Worm (Caenorhabditis elegans) whole organism, L3 larva: ENCODE measurements around the gene Y17G9B.4.

ENCODE experiments used
- R02D3.7 ChIP-seq: fragments of 150-350 bp; optimal IDR thresholded peaks from 2 replicates; lab custom pipeline; 2014; ENCODE audit warnings: missing biosample characterization, missing genetic modification characterization
- ZK546.5 ChIP-seq: sonication (generic microtip); optimal IDR thresholded peaks from 2 replicates; lab custom pipeline; 2017; ENCODE audit warnings: missing biosample characterization, missing genetic modification characterization
- ama-1 ChIP-seq: fragments of 150-350 bp; optimal IDR thresholded peaks from 2 replicates; lab custom pipeline; 2018
- ceh-16 ChIP-seq: sonication (generic microtip); optimal IDR thresholded peaks from 2 replicates; lab custom pipeline; 2017; ENCODE audit warnings: missing biosample characterization, missing genetic modification characterization
- ceh-28 ChIP-seq: fragments of 150-350 bp; optimal IDR thresholded peaks from 2 replicates; lab custom pipeline; 2014; ENCODE audit warnings: missing biosample characterization, missing genetic modification reagents, missing genetic modification characterization
- ceh-82 ChIP-seq: fragments of 150-350 bp; optimal IDR thresholded peaks from 2 replicates; lab custom pipeline; 2014; ENCODE audit warnings: missing biosample characterization, missing genetic modification characterization
- ceh-9 ChIP-seq: sonication (generic microtip); optimal IDR thresholded peaks from 2 replicates; lab custom pipeline; 2018; ENCODE audit warnings: missing biosample characterization, missing genetic modification characterization
- daf-12 ChIP-seq: fragments of 150-350 bp; optimal IDR thresholded peaks from 2 replicates; lab custom pipeline; 2014; ENCODE audit warnings: missing biosample characterization, missing genetic modification reagents, missing genetic modification characterization
- egl-5 ChIP-seq: fragments of 150-350 bp; optimal IDR thresholded peaks from 2 replicates; lab custom pipeline; 2017; ENCODE audit warnings: missing biosample characterization, missing genetic modification reagents, missing genetic modification characterization, inconsistent platforms
- elt-1 ChIP-seq: fragments of 150-350 bp; optimal IDR thresholded peaks from 2 replicates; lab custom pipeline; 2014; ENCODE audit warnings: missing biosample characterization, missing genetic modification characterization
- elt-2 ChIP-seq: sonication (generic microtip); optimal IDR thresholded peaks from 2 replicates; lab custom pipeline; 2016; ENCODE audit warnings: missing genetic modification reagents, mild to moderate bottlenecking, missing genetic modification characterization, missing compliant biosample characterization
- elt-3 ChIP-seq, 3 experiments: fragments of 150-350 bp in 1 of 3; sonication (generic microtip) in 2 of 3; optimal IDR thresholded peaks; 2 replicates in 2 of 3; 4 replicates in 1 of 3; lab custom pipeline; 2014 to 2017; ENCODE audit warnings: missing biosample characterization in 3 of 3, missing genetic modification characterization in 3 of 3
- fkh-10 ChIP-seq: sonication (generic microtip); optimal IDR thresholded peaks from 2 replicates; lab custom pipeline; 2017; ENCODE audit warnings: missing biosample characterization, missing genetic modification reagents, missing genetic modification characterization
- fkh-2 ChIP-seq: fragments of 150-350 bp; optimal IDR thresholded peaks from 2 replicates; lab custom pipeline; 2014; ENCODE audit warnings: missing biosample characterization, missing genetic modification reagents, missing genetic modification characterization
- fos-1 ChIP-seq: fragments of 150-350 bp; optimal IDR thresholded peaks from 2 replicates; lab custom pipeline; 2014; ENCODE audit warnings: missing biosample characterization, missing genetic modification characterization
- hmg-11 ChIP-seq: sonication (generic microtip); optimal IDR thresholded peaks from 2 replicates; lab custom pipeline; 2016; ENCODE audit warnings: missing genetic modification characterization, missing compliant biosample characterization
- jun-1 ChIP-seq: fragments of 150-350 bp; optimal IDR thresholded peaks from 2 replicates; lab custom pipeline; 2014; ENCODE audit warnings: missing biosample characterization, missing genetic modification reagents, missing genetic modification characterization
- lin-15B ChIP-seq: fragments of 150-350 bp; optimal IDR thresholded peaks from 2 replicates; lab custom pipeline; 2014; ENCODE audit warnings: missing biosample characterization, missing genetic modification characterization
- lin-39 ChIP-seq: fragments of 150-350 bp; optimal IDR thresholded peaks from 2 replicates; lab custom pipeline; 2018; ENCODE audit warnings: missing biosample characterization, missing genetic modification reagents, missing genetic modification characterization
- mdl-1 ChIP-seq: fragments of 150-350 bp; optimal IDR thresholded peaks from 2 replicates; lab custom pipeline; 2014; ENCODE audit warnings: missing biosample characterization, missing genetic modification characterization
- mml-1 ChIP-seq: fragments of 150-350 bp; sonication (generic microtip); optimal IDR thresholded peaks from 3 replicates; lab custom pipeline; 2014; ENCODE audit warnings: missing biosample characterization, missing genetic modification characterization
- nfya-1 ChIP-seq: sonication (generic microtip); optimal IDR thresholded peaks from 2 replicates; lab custom pipeline; 2017; ENCODE audit warnings: missing genetic modification characterization, mild to moderate bottlenecking, missing compliant biosample characterization, antibody characterized with exemption, moderate library complexity; ENCODE audit not compliant: insufficient read depth
- nhr-11 ChIP-seq: fragments of 150-350 bp; optimal IDR thresholded peaks from 2 replicates; lab custom pipeline; 2014; ENCODE audit warnings: missing biosample characterization, missing genetic modification characterization
- nhr-12 ChIP-seq: fragments of 150-350 bp; optimal IDR thresholded peaks from 2 replicates; lab custom pipeline; 2014; ENCODE audit warnings: missing biosample characterization, missing genetic modification characterization
- nhr-23 ChIP-seq: fragments of 150-350 bp; optimal IDR thresholded peaks from 2 replicates; lab custom pipeline; 2014; ENCODE audit warnings: missing biosample characterization, missing genetic modification reagents, missing genetic modification characterization
- nhr-237 ChIP-seq: fragments of 150-350 bp; optimal IDR thresholded peaks from 2 replicates; lab custom pipeline; 2014; ENCODE audit warnings: missing biosample characterization, missing genetic modification characterization
- nhr-25 ChIP-seq: sonication (generic microtip); optimal IDR thresholded peaks from 2 replicates; lab custom pipeline; 2017; ENCODE audit warnings: missing biosample characterization, missing genetic modification characterization
- nhr-28 ChIP-seq: fragments of 150-350 bp; optimal IDR thresholded peaks from 2 replicates; lab custom pipeline; 2014; ENCODE audit warnings: missing biosample characterization, missing genetic modification characterization
- nhr-43 ChIP-seq: sonication (generic microtip); optimal IDR thresholded peaks from 2 replicates; lab custom pipeline; 2016; ENCODE audit warnings: mild to moderate bottlenecking, missing genetic modification characterization, missing compliant biosample characterization; ENCODE audit not compliant: poor library complexity, severe bottlenecking
- nhr-67 ChIP-seq: fragments of 150-350 bp; optimal IDR thresholded peaks from 2 replicates; lab custom pipeline; 2014; ENCODE audit warnings: missing biosample characterization, missing genetic modification characterization
- nhr-76 ChIP-seq: fragments of 150-350 bp; sonication (generic microtip); optimal IDR thresholded peaks from 5 replicates; lab custom pipeline; 2014; ENCODE audit warnings: missing biosample characterization, missing genetic modification characterization
- pha-4 ChIP-seq: fragments of 150-350 bp; optimal IDR thresholded peaks from 2 replicates; lab custom pipeline; 2014; ENCODE audit warnings: missing biosample characterization, missing genetic modification reagents, missing genetic modification characterization
- pqm-1 ChIP-seq: fragments of 150-350 bp; optimal IDR thresholded peaks from 2 replicates; lab custom pipeline; 2017; ENCODE audit warnings: missing biosample characterization, missing genetic modification characterization, inconsistent platforms
- sea-2 ChIP-seq: fragments of 150-350 bp; sonication (generic microtip); optimal IDR thresholded peaks from 4 replicates; lab custom pipeline; 2014; ENCODE audit warnings: missing biosample characterization, missing genetic modification reagents, missing genetic modification characterization
- skn-1 ChIP-seq: fragments of 150-350 bp; optimal IDR thresholded peaks from 2 replicates; lab custom pipeline; 2014; ENCODE audit warnings: missing biosample characterization, missing genetic modification characterization
- snpc-4 ChIP-seq: fragments of 150-350 bp; optimal IDR thresholded peaks from 2 replicates; lab custom pipeline; 2014; ENCODE audit warnings: missing biosample characterization, missing genetic modification characterization
- tbx-2 ChIP-seq: sonication (generic microtip); optimal IDR thresholded peaks from 2 replicates; lab custom pipeline; 2016; ENCODE audit warnings: mild to moderate bottlenecking, missing genetic modification characterization, missing compliant biosample characterization
- unc-39 ChIP-seq: sonication (generic microtip); optimal IDR thresholded peaks from 4 replicates; lab custom pipeline; 2017; ENCODE audit warnings: missing biosample characterization, missing genetic modification characterization
- unc-62 ChIP-seq: fragments of 150-350 bp; sonication (generic microtip); optimal IDR thresholded peaks from 4 replicates; lab custom pipeline; 2014; ENCODE audit warnings: missing biosample characterization, missing genetic modification reagents, missing genetic modification characterization
- zag-1 ChIP-seq: fragments of 150-350 bp; optimal IDR thresholded peaks from 2 replicates; lab custom pipeline; 2014; ENCODE audit warnings: missing biosample characterization, missing genetic modification characterization
- ztf-11 ChIP-seq: fragments of 150-350 bp; optimal IDR thresholded peaks from 2 replicates; lab custom pipeline; 2014; ENCODE audit warnings: missing biosample characterization, missing genetic modification characterization
- ztf-4 ChIP-seq: fragments of 150-350 bp; optimal IDR thresholded peaks from 2 replicates; lab custom pipeline; 2014; ENCODE audit warnings: missing biosample characterization, missing genetic modification characterization

The Y17G9B.4 gene

DNA sequence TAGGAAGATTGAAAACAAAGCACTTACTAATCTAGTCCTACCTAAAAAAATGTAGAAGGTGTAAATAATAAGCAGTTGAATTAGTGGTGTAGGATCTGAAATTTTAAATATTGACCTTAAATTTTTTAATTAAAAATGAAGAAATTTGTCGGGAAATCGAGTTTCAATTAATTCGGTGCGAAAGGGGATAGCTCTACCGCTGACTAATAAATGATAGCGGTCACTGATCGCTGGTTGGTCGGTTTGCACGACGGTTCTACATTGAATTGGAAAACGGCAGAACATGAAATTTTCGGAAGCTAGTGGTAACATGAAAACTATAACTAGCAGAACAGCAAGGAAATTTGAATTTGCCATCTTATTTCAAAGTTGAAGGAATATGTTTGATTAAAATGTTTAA, 28.2 kb downstream of the Y17G9B.4 start, which contains the start of gene set-15:
Gene set-15, minus strand, starts transcription at position 101 of the 400 bp plus-strand sequence.
- no peak for TF ChIP-seq ztf-4 (tag; lab: Kevin White, UChicago)

DNA sequence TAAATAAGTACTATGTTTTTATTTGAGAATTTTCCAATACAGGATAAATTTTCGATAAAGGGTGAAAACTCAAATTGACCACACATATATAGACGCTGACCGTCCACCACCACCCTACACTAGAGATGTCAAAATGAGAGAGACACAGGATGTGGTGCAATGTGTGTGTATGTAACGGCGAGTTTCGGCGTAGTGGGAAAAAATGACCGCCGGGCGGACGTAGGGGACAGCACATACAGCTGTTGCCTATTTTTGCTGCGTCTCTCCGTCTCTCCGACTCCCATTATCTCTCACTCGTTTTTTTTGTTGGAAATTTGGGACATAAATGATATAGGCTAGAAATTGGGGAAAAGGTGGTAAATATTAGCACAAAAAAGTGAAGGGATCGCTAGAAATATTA, 29.2 kb downstream of the Y17G9B.4 start:
- no peak for TF ChIP-seq ZK546.5 (tag; lab: Kevin White, UChicago)
- TF ChIP-seq nfya-1 (tag; lab: Kevin White, UChicago): peak; percentile 28
- TF ChIP-seq hmg-11 (tag; lab: Kevin White, UChicago): peak; percentile 76

DNA sequence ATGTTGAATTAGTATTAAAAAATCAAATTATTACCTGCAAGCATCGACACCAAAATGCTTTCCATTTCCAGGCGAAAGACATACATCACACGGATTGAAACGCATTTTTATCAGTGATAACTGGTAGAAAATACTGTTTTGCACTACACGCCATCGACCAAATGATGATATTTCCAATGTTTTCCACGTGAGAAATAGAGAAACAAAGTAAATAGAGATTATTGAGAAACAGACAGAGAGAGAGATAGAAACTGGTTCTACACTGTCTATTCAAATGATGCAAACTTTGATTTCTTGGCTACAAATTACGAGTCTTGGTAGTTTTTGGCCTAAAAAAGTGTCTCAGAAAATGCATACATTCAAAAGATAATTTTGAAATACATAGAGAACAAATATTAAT, 36.4 kb downstream of the Y17G9B.4 start, which contains the start of gene nhr-104:
Gene nhr-104, minus strand, starts transcription at position 361 of the 400 bp plus-strand sequence.
- TF ChIP-seq nfya-1 (tag; lab: Kevin White, UChicago) (peak; percentile 16), nhr-28 (tag; lab: Kevin White, UChicago) (no peak), jun-1 (tag; lab: Kevin White, UChicago) (peak; percentile 39), nhr-25 (tag; lab: Kevin White, UChicago) (peak; percentile 59), zag-1 (no peak), nhr-23 (tag; lab: Kevin White, UChicago) (peak; percentile 69), ceh-28 (tag; lab: Kevin White, UChicago) (peak; percentile 66), nhr-12 (tag; lab: Kevin White, UChicago) (no peak), daf-12 (tag; lab: Kevin White, UChicago) (no peak), nhr-76 (tag; lab: Kevin White, UChicago) (no peak), fkh-2 (tag; lab: Kevin White, UChicago) (no peak), lin-39 (tag; lab: Kevin White, UChicago) (no peak), pha-4 (tag; lab: Kevin White, UChicago) (peak; percentile 94), nhr-43 (tag; lab: Kevin White, UChicago) (peak; percentile 36), skn-1 (peak; percentile 94), nhr-67 (no peak), nhr-237 (tag; lab: Kevin White, UChicago) (no peak), elt-1 (tag; lab: Kevin White, UChicago) (no peak), ceh-16 (tag; lab: Kevin White, UChicago) (no peak), snpc-4 (no peak), elt-2 (tag; lab: Kevin White, UChicago) (peak; percentile 63), pqm-1 (tag; lab: Kevin White, UChicago) (peak; percentile 67), fos-1 (tag; lab: Kevin White, UChicago) (no peak)

DNA sequence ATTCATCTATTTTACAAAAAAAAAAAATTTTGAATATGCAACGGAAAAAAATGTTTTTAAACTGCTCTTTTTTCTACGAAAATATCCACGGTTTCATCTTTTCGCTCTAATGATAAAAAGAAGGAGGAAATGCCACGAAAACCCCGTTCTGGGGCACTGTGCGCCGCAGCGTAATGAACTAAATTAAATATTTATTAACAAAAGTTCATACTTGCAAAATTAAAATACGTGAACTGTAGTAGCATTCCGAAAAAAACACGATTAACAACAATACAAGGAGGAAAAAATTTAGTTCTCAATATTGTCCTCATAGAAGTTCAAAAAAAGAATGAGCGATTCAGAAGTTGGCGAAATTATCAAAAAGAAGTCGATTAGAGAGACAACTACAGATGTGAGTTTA, 37.5 kb downstream of the Y17G9B.4 start, which contains the start of gene R11E3.1:
Gene R11E3.1, plus strand, starts transcription at position 301 of the 400 bp plus-strand sequence.
- TF ChIP-seq jun-1 (tag; lab: Kevin White, UChicago) (no peak), elt-3 (tag; optimal IDR thresholded peaks at IDR 0.05; lab: Kevin White, UChicago) (no peak), hmg-11 (tag; lab: Kevin White, UChicago) (no peak), lin-39 (tag; lab: Kevin White, UChicago) (no peak)

DNA sequence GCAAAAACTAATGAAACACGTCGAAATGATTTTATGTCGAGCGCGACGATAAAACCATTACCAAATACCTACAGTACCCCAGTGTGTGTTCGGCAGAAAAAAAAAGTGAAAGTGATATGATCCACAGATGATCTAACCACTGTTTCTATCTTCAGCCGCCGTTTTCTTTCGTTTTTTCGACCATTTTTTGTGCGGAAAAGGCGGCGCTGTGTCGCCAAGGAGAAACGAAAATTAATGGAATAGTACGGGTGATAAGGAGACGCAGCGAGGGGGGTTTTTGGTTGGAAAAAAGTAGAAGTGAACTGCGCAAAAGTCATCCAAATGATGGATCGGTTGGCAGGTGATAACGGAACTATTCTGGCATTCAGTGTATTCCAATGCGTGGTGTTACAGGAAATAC, 43.2 kb downstream of the Y17G9B.4 start:
- TF ChIP-seq ceh-82 (tag; lab: Kevin White, UChicago) (no peak), daf-12 (tag; lab: Kevin White, UChicago) (no peak), snpc-4 (no peak), unc-62 (GFP tag; lab: Kevin White, UChicago) (no peak), mml-1 (tag; lab: Kevin White, UChicago) (no peak), skn-1 (no peak), egl-5 (tag; lab: Kevin White, UChicago) (no peak), nhr-28 (tag; lab: Kevin White, UChicago) (no peak), ztf-4 (tag; lab: Kevin White, UChicago) (no peak), nhr-237 (tag; lab: Kevin White, UChicago) (no peak)

DNA sequence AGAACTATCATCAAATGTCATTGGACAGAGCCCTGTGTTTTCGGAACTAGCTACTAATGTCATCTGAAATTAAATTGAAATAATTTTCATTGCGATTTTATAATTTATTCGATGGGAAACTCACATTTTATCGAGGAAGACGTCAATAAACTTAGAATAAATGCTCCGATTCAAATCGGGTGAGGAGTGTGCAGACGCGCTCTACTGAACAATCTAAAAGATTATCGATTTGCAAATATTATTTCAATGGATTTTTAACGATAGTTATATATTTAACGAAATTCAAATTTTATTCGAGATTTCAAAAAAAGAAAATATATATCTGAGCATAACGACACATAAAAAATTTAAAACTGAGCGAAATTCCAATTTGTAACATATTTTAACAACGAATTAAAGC, 47.2 kb downstream of the Y17G9B.4 start, which contains the start of gene eor-1:
Gene eor-1, minus strand, starts transcription at position 65 of the 400 bp plus-strand sequence.
- no peak for TF ChIP-seq elt-1 (tag; lab: Kevin White, UChicago)
- TF ChIP-seq nhr-11 (tag; lab: Kevin White, UChicago): no peak
- TF ChIP-seq nhr-67: no peak
- no peak for TF ChIP-seq fkh-10 (GFP tag; lab: Kevin White, UChicago)
- no peak for TF ChIP-seq jun-1 (tag; lab: Kevin White, UChicago)
- TF ChIP-seq egl-5 (tag; lab: Kevin White, UChicago): no peak
- TF ChIP-seq lin-15B (tag; lab: Kevin White, UChicago): peak; percentile 57
- no peak for TF ChIP-seq ceh-9 (tag; lab: Kevin White, UChicago)
- TF ChIP-seq unc-39 (tag; lab: Kevin White, UChicago): no peak
- TF ChIP-seq nhr-43 (tag; lab: Kevin White, UChicago): no peak
- TF ChIP-seq tbx-2: no peak
- TF ChIP-seq ztf-11: no peak
- peak; percentile 31 for TF ChIP-seq nfya-1 (tag; lab: Kevin White, UChicago)
- no peak for TF ChIP-seq sea-2 (GFP tag; lab: Kevin White, UChicago)
- TF ChIP-seq nhr-23 (tag; lab: Kevin White, UChicago): peak; percentile 6
- TF ChIP-seq ceh-28 (tag; lab: Kevin White, UChicago): peak; percentile 80
- TF ChIP-seq R02D3.7 (tag; lab: Kevin White, UChicago): no peak
- TF ChIP-seq mml-1 (tag; lab: Kevin White, UChicago): no peak
- no peak for TF ChIP-seq mdl-1 (tag; lab: Kevin White, UChicago)
- no peak for TF ChIP-seq ama-1
